Fruit fly (Drosophila melanogaster): ENCODE results near the gene CG13282.

CG13282 gene

DNA sequence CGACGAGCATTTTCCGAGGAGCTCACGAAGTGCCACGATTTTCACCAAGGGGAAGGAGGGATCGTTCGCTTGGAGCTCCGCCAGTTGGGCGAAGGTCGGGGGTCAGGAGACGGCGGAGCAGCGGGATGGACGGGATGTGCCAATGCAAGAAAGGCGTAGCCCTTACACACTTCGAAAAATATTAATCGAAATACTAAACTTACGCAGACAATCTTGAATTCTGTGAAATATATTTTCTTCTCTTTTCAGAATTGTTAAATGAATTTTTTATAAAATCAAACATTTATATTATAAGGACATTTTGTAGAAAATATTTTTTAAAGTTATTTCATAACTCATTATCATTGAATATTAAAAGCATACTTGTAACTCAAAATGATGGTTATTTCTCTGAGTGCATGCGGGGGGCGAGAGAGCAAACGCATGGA lies 34.6 kb upstream of the CG13282 start (continued):
- TF ChIP-seq CG4854 (GFP tag; optimal IDR thresholded peaks at IDR 0.05): no peak
- no peak for TF ChIP-seq CG11723 (GFP tag; optimal IDR thresholded peaks at IDR 0.05)
- TF ChIP-seq CG10543 (GFP tag; optimal IDR thresholded peaks at IDR 0.05): peak; percentile 49
- TF ChIP-seq Stat92E (GFP tag; optimal IDR thresholded peaks at IDR 0.05): no peak
- TF ChIP-seq CG17612 (GFP tag; IDR thresholded peaks at IDR 0.05): no peak
- TF ChIP-seq sd (tag; optimal IDR thresholded peaks at IDR 0.05): no peak
- TF ChIP-seq Hsf (GFP tag; optimal IDR thresholded peaks at IDR 0.05): no peak
- peak; percentile 31 for TF ChIP-seq Asciz (GFP tag; optimal IDR thresholded peaks at IDR 0.05)
- peak; percentile 89 for TF ChIP-seq CG12769 (tag; optimal IDR thresholded peaks at IDR 0.05)
- peak; percentile 44; the same call in 2 of the 3 replicates for TF ChIP-seq CG11695 (GFP tag; IDR thresholded peaks at IDR 0.05)
- TF ChIP-seq kni (GFP tag; optimal IDR thresholded peaks at IDR 0.05): no peak

- TF ChIP-seq vvl (GFP tag; IDR thresholded peaks at IDR 0.05) (peak; percentile 35; the same call in 1 of the 2 replicates), eyg (GFP tag; optimal IDR thresholded peaks at IDR 0.05) (no peak), zen (tag; optimal IDR thresholded peaks at IDR 0.05) (peak; percentile 11), exex (tag; optimal IDR thresholded peaks at IDR 0.05) (peak; percentile 75), ci (GFP tag; IDR thresholded peaks at IDR 0.05) (0 out of 3 replicates have a peak, but pooled peaks have one; percentile 22), CTCF (GFP tag; optimal IDR thresholded peaks at IDR 0.05) (peak; percentile 5), Vsx1 (GFP tag; optimal IDR thresholded peaks at IDR 0.05) (peak; percentile 37), Med (GFP tag) (peak; percentile 47), CG8290 (GFP tag; optimal IDR thresholded peaks at IDR 0.05) (no peak), CG8290 (tag; optimal IDR thresholded peaks at IDR 0.05) (peak in 1 of 2 experiments; percentile 14), CG13287 (GFP tag; IDR thresholded peaks at IDR 0.05; ENCODE audit: partially characterized antibody) (peak; percentile 16; the same call in 1 of the 2 replicates), Adf1 (GFP tag; IDR thresholded peaks at IDR 0.05) (no peak)
Observed at dm6 chr2L:16862526-16862925, 28.2 kb upstream of the CG13282 start.

- TF ChIP-seq Adf1 (GFP tag; IDR thresholded peaks at IDR 0.05) (no peak), Lhr (GFP tag; optimal IDR thresholded peaks at IDR 0.05) (no peak), lab (GFP tag; optimal IDR thresholded peaks at IDR 0.05) (peak; percentile 25), sug (tag; optimal IDR thresholded peaks at IDR 0.05) (peak; percentile 71), CG10274 (GFP tag; optimal IDR thresholded peaks at IDR 0.05) (peak; percentile 25), sd (tag; optimal IDR thresholded peaks at IDR 0.05) (peak; percentile 89), exex (tag; optimal IDR thresholded peaks at IDR 0.05) (peak; percentile 97), grn (GFP tag; optimal IDR thresholded peaks at IDR 0.05) (peak; percentile 61), mirr (GFP tag; optimal IDR thresholded peaks at IDR 0.05) (peak; percentile 86), Med (GFP tag) (peak; percentile 58), nmo (GFP tag; optimal IDR thresholded peaks at IDR 0.05) (no peak)
Observed at dm6 chr2L:16861126-16861525, 26.8 kb upstream of the CG13282 start, which contains the start of gene CG6012. Gene CG6012, minus strand, starts transcription at chr2L:16861489.

DNA sequence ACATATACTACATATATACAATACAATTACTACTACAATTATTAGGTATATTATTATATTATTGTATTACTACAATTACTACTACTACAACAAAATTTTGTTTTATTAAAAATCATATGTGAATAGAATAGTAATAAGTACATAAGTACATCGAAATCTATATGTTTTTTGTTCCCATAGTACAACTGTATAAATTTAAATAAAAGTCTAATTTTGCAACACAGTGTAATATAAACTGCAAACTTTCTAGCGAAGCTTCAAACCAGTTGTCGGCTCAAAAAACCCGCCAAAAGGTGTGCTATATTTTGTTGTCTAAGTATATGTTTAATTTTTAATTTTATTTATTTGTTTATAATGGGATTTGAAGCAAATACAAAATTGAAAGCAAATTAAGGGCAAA lies 25.3 kb upstream of the CG13282 start:
- peak; percentile 20 for TF ChIP-seq trem (tag; optimal IDR thresholded peaks at IDR 0.05)
- TF ChIP-seq Hr51 (GFP tag; optimal IDR thresholded peaks at IDR 0.05): peak in 1 of 2 experiments; percentile 41
- no peak for TF ChIP-seq CG18619 (GFP tag; optimal IDR thresholded peaks at IDR 0.05)
- no peak for TF ChIP-seq Stat92E (GFP tag; optimal IDR thresholded peaks at IDR 0.05)
- TF ChIP-seq bsh (GFP tag; optimal IDR thresholded peaks at IDR 0.05): peak in 1 of 2 experiments; percentile 51
- TF ChIP-seq CG8924 (tag; optimal IDR thresholded peaks at IDR 0.05): no peak
- peak; percentile 29 for TF ChIP-seq CG7839 (tag; optimal IDR thresholded peaks at IDR 0.05)
- no peak for TF ChIP-seq ftz-f1 (GFP tag; optimal IDR thresholded peaks at IDR 0.05)
- TF ChIP-seq tap (tag; optimal IDR thresholded peaks at IDR 0.05): peak; percentile 25
- TF ChIP-seq CG2678 (tag; optimal IDR thresholded peaks at IDR 0.05): peak; percentile 19
- TF ChIP-seq grau (tag; optimal IDR thresholded peaks at IDR 0.05): peak; percentile 34
- no peak for TF ChIP-seq Sox100B (GFP tag; optimal IDR thresholded peaks at IDR 0.05)
- peak; percentile 40 for TF ChIP-seq sens (GFP tag)
- TF ChIP-seq rib (GFP tag; IDR thresholded peaks at IDR 0.05): no peak
- TF ChIP-seq CG15601 (tag; optimal IDR thresholded peaks at IDR 0.05): peak; percentile 18
- TF ChIP-seq Rfx (GFP tag; IDR thresholded peaks at IDR 0.05): 0 out of 2 replicates have a peak, but pooled peaks have one; percentile 41
- TF ChIP-seq CG18262 (tag; optimal IDR thresholded peaks at IDR 0.05): peak; percentile 22
- TF ChIP-seq D19A (tag; optimal IDR thresholded peaks at IDR 0.05): peak; percentile 25
